Worm (Caenorhabditis elegans): ENCODE data around the gene srj-1.

Gene srj-1

DNA sequence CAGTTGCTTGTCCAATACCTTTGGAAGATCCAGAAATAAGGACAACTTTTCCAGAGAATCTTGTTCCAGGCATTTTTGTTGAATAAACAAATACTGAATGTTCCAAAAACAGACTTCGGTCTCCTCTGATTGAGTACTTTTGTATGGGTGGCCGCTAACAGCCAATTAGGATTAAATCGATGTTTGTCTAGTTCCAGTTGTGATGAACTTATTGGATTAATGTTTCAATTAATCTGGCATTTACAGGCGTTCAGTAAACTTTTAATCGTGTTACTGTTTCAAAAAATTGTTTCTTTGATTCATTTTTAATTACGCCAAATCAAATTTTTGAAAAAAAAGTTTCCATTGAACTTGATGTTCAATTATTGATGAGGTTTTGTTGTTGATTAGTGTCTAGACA is 22.9 kb downstream of the srj-1 start, which contains the start of gene ZK829.1:
ZK829.1 (minus strand) TSS at position 101 of the 400 bp plus-strand sequence.
- TF ChIP-seq nhr-25 (tag; optimal IDR thresholded peaks at IDR 0.05) = no peak
- no peak for TF ChIP-seq ceh-82 (tag; optimal IDR thresholded peaks at IDR 0.05)
- no peak for TF ChIP-seq nhr-23 (tag; optimal IDR thresholded peaks at IDR 0.05)
- TF ChIP-seq lsy-2 (tag; optimal IDR thresholded peaks at IDR 0.05) = no peak
- no peak for TF ChIP-seq lin-13 (GFP tag; optimal IDR thresholded peaks at IDR 0.05)
- no peak for TF ChIP-seq ama-1 (optimal IDR thresholded peaks at IDR 0.05)
- no peak for TF ChIP-seq nhr-21 (tag; optimal IDR thresholded peaks at IDR 0.05)
- no peak for TF ChIP-seq peb-1 (tag; optimal IDR thresholded peaks at IDR 0.05)
- no peak for TF ChIP-seq egl-27 (tag; optimal IDR thresholded peaks at IDR 0.05)
- TF ChIP-seq ceh-16 (tag; optimal IDR thresholded peaks at IDR 0.05) = no peak
- no peak for TF ChIP-seq sma-3 (GFP tag; optimal IDR thresholded peaks at IDR 0.05)
- TF ChIP-seq nhr-6 (tag; optimal IDR thresholded peaks at IDR 0.05) = no peak

ce11 chrIV:11938554-11938953 is 26.7 kb downstream of the srj-1 start:
- no peak for TF ChIP-seq unc-39 (tag; optimal IDR thresholded peaks at IDR 0.05)
- TF ChIP-seq snpc-4 (tag; optimal IDR thresholded peaks at IDR 0.05) = no peak
- no peak for TF ChIP-seq dmd-4 (tag; optimal IDR thresholded peaks at IDR 0.05)
- no peak for TF ChIP-seq ztf-4 (tag; optimal IDR thresholded peaks at IDR 0.05)
- TF ChIP-seq egl-27 (tag; optimal IDR thresholded peaks at IDR 0.05) = no peak
- peak; percentile 68 for TF ChIP-seq sma-9 (GFP tag; optimal IDR thresholded peaks at IDR 0.05)
- no peak for TF ChIP-seq sma-9 (tag; optimal IDR thresholded peaks at IDR 0.05)
- no peak for TF ChIP-seq nhr-10 (tag; optimal IDR thresholded peaks at IDR 0.05)
- no peak for TF ChIP-seq mbf-1 (tag; optimal IDR thresholded peaks at IDR 0.05)

ce11 chrIV:11937087-11937486 is 28.1 kb downstream of the srj-1 start, which contains the start of gene slc-5A12:
slc-5A12 (plus strand) TSS chrIV:11937419.
- TF ChIP-seq ceh-16 (tag; optimal IDR thresholded peaks at IDR 0.05) (no peak), blmp-1 (tag; optimal IDR thresholded peaks at IDR 0.05; ENCODE audit: insufficient read depth) (peak; percentile 59), sma-9 (GFP tag; optimal IDR thresholded peaks at IDR 0.05) (no peak), sma-9 (tag; optimal IDR thresholded peaks at IDR 0.05) (no peak)

ce11 chrIV:11930572-11930971 is 34.7 kb downstream of the srj-1 start, which contains the start of gene nhx-9:
nhx-9 (plus strand) TSS chrIV:11930872.
- TF ChIP-seq nhr-77 (tag; optimal IDR thresholded peaks at IDR 0.05) = no peak
- TF ChIP-seq unc-55 (GFP tag; optimal IDR thresholded peaks at IDR 0.05) = no peak
- TF ChIP-seq peb-1 (tag; optimal IDR thresholded peaks at IDR 0.05) = no peak
- TF ChIP-seq ztf-4 (tag; optimal IDR thresholded peaks at IDR 0.05) = no peak
- no peak for TF ChIP-seq F13H6.1 (tag; optimal IDR thresholded peaks at IDR 0.05)
- TF ChIP-seq ceh-16 (tag; optimal IDR thresholded peaks at IDR 0.05) = no peak
- no peak for TF ChIP-seq nhr-6 (tag; optimal IDR thresholded peaks at IDR 0.05)
- TF ChIP-seq R02D3.7 (tag; optimal IDR thresholded peaks at IDR 0.05) = no peak
- TF ChIP-seq sem-4 (tag; optimal IDR thresholded peaks at IDR 0.05) = no peak
- TF ChIP-seq blmp-1 (tag; optimal IDR thresholded peaks at IDR 0.05; ENCODE audit: insufficient read depth) = no peak
- TF ChIP-seq ztf-1 (GFP tag; conservative IDR thresholded peaks at IDR 0.05) = no peak
- TF ChIP-seq lin-39 (tag; optimal IDR thresholded peaks at IDR 0.05) = no peak

DNA sequence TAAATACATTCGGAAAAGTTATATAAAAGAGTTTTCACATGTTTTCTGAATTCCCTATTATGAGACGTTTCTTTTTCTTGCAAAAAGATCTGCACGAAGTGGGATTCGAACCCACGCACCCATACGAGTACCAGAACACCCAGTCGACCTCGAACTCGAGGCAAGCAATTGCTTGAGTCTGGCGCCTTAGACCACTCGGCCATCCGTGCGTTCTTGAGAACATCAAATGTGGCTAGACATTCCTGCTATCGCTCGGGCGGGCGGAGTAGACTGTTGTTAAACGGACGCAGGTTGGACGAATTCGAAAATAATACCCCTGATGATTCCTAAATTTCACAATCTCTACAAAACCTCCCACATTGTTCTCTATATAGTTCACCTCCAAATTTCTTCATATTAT is 36.8 kb downstream of the srj-1 start:
- TF ChIP-seq ceh-82 (tag; optimal IDR thresholded peaks at IDR 0.05) = no peak
- no peak for TF ChIP-seq skn-1 (tag; optimal IDR thresholded peaks at IDR 0.05)
- peak; percentile 34 for TF ChIP-seq C34F6.9 (tag; optimal IDR thresholded peaks at IDR 0.05)
- no peak for TF ChIP-seq ZK546.5 (tag; optimal IDR thresholded peaks at IDR 0.05)
- TF ChIP-seq nhr-237 (tag; optimal IDR thresholded peaks at IDR 0.05) = no peak
- TF ChIP-seq Y55F3AM.14 (GFP tag; optimal IDR thresholded peaks at IDR 0.05) = no peak
- TF ChIP-seq crh-2 (tag; optimal IDR thresholded peaks at IDR 0.05) = peak; percentile 9
- no peak for TF ChIP-seq snpc-4 (tag; optimal IDR thresholded peaks at IDR 0.05)
- TF ChIP-seq sma-9 (GFP tag; optimal IDR thresholded peaks at IDR 0.05) = peak; percentile 56
- TF ChIP-seq sma-9 (tag; optimal IDR thresholded peaks at IDR 0.05) = no peak
- no peak for TF ChIP-seq egl-27 (tag; optimal IDR thresholded peaks at IDR 0.05)
- peak; percentile 40 for TF ChIP-seq fos-1 (tag; optimal IDR thresholded peaks at IDR 0.05)
- TF ChIP-seq blmp-1 (tag; optimal IDR thresholded peaks at IDR 0.05; ENCODE audit: insufficient read depth) = no peak
- no peak for TF ChIP-seq zag-1 (tag; optimal IDR thresholded peaks at IDR 0.05)
- TF ChIP-seq nhr-129 (tag; optimal IDR thresholded peaks at IDR 0.05) = peak; percentile 49
- TF ChIP-seq sem-4 (tag; optimal IDR thresholded peaks at IDR 0.05) = peak; percentile 29
- TF ChIP-seq ztf-11 (tag; optimal IDR thresholded peaks at IDR 0.05) = no peak
- peak; percentile 42 for TF ChIP-seq gmeb-1 (tag; optimal IDR thresholded peaks at IDR 0.05)
- TF ChIP-seq nhr-21 (tag; optimal IDR thresholded peaks at IDR 0.05) = peak; percentile 26
- TF ChIP-seq nhr-25 (tag; optimal IDR thresholded peaks at IDR 0.05) = peak; percentile 17
- TF ChIP-seq lin-11 (tag; optimal IDR thresholded peaks at IDR 0.05) = peak; percentile 33
- peak; percentile 77 for TF ChIP-seq sma-3 (GFP tag; optimal IDR thresholded peaks at IDR 0.05)
- no peak for TF ChIP-seq aly-2 (tag; optimal IDR thresholded peaks at IDR 0.05)
- TF ChIP-seq nhr-6 (tag; optimal IDR thresholded peaks at IDR 0.05) = no peak
- no peak for TF ChIP-seq mbf-1 (tag; optimal IDR thresholded peaks at IDR 0.05)
- no peak for TF ChIP-seq nhr-10 (tag; optimal IDR thresholded peaks at IDR 0.05)
- peak; percentile 14 for TF ChIP-seq F13H6.1 (tag; optimal IDR thresholded peaks at IDR 0.05)
- TF ChIP-seq lsy-2 (tag; optimal IDR thresholded peaks at IDR 0.05) = no peak
- no peak for TF ChIP-seq unc-62 (GFP tag; optimal IDR thresholded peaks at IDR 0.05)
- TF ChIP-seq mdl-1 (tag; optimal IDR thresholded peaks at IDR 0.05) = no peak
- TF ChIP-seq nhr-12 (tag; optimal IDR thresholded peaks at IDR 0.05) = no peak
- no peak for TF ChIP-seq dmd-4 (tag; optimal IDR thresholded peaks at IDR 0.05)
- peak; percentile 0 for TF ChIP-seq ceh-16 (tag; optimal IDR thresholded peaks at IDR 0.05)

Measured in whole organism, L2 larva.